Worm (Caenorhabditis elegans) whole organism, midembryonic: Measurements from ENCODE around the gene ada-2.

Experiments used
- klf-2 ChIP-seq: fragments of 200-800 bp; sonication (Bioruptor generic); conservative IDR thresholded peaks from 2 replicates; pipeline ENCODE4 v1.3.6; 2022; ENCODE audit warnings: missing genetic modification reagents, missing genetic modification characterization, missing compliant biosample characterization
- ref-1 ChIP-seq: fragments of 200-800 bp; sonication (Bioruptor generic); conservative IDR thresholded peaks from 2 replicates; pipeline ENCODE4 v1.3.6; 2022; ENCODE audit warnings: missing genetic modification reagents, missing genetic modification characterization, missing compliant biosample characterization
- ztf-23 ChIP-seq: fragments of 200-800 bp; sonication (Bioruptor generic); IDR thresholded peaks from 2 replicates; pipeline ENCODE4 v1.3.6; 2022; ENCODE audit warnings: missing genetic modification reagents, missing genetic modification characterization, missing compliant biosample characterization
- ztf-29 ChIP-seq: fragments of 200-800 bp; sonication (Bioruptor generic); IDR thresholded peaks from 2 replicates; pipeline ENCODE4 v1.3.6; 2022; ENCODE audit warnings: missing genetic modification reagents, missing genetic modification characterization, missing compliant biosample characterization

ce11 chrII:7230684-7231083 is 21.4 kb upstream of the ada-2 start:
- TF ChIP-seq klf-2 (GFP tag; lab: Robert Waterston, UW) = no peak
- TF ChIP-seq ztf-23 (GFP tag; lab: Robert Waterston, UW) = no peak
- TF ChIP-seq ref-1 = no peak
- TF ChIP-seq ztf-29 = no peak
